Worm (Caenorhabditis elegans): ENCODE measurements around the gene str-144.

Gene str-144

DNA sequence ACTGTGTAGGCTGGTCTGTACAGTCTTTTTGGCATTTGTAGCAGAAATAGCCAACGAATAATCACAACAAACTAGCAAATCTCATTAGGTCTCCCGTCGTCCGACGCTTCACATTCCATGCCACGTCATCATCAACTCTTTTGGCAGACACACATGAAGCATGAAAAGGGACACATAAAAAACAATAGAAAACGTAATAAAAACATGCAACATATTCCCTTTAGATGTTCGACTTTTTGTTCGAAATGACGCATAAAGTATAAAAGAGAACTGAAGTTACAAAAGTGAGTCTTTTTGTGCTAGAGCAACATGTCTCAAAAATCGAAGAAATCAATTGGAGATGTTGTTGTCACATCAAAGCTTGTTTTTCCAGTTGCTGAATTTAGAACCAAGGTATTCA lies 20.1 kb downstream of the str-144 start, which contains the start of gene sth-1:
Gene sth-1, plus strand, starts transcription at position 301 of the 400 bp plus-strand sequence.
- TF ChIP-seq ceh-18 (tag; optimal IDR thresholded peaks at IDR 0.05) = no peak
- TF ChIP-seq npax-4 (tag; optimal IDR thresholded peaks at IDR 0.05) = no peak
- no peak for TF ChIP-seq pros-1 (tag; optimal IDR thresholded peaks at IDR 0.05)
- no peak for TF ChIP-seq ceh-19 (GFP tag; optimal IDR thresholded peaks at IDR 0.05)
- no peak for TF ChIP-seq nhr-11 (tag; optimal IDR thresholded peaks at IDR 0.05)
- no peak for TF ChIP-seq ceh-6 (GFP tag; optimal IDR thresholded peaks at IDR 0.05)

DNA sequence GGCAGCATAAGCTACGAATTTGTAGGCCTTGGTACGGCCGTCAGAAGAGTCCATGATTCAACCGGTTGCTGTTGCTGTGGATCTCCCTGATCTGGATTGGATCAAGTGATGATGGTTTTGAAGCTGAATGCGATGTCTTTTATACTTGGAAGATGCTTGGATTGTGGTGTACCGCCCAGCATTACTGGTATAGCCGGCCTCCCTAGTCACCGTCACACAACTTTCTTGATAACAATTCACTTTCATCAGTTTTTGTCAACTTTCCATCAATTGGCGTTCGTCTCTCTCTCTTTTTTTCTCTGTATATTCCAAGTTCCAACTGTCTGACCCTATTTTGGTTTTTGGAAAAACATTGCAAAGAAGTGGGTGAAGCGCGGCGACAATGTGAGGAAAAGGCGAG lies 21.1 kb downstream of the str-144 start, which contains the start of gene col-43:
Gene col-43, minus strand, starts transcription at position 101 of the 400 bp plus-strand sequence.
- TF ChIP-seq F13H6.1 (tag; optimal IDR thresholded peaks at IDR 0.05) (no peak), ceh-30 (tag; optimal IDR thresholded peaks at IDR 0.05) (no peak), pax-1 (tag; optimal IDR thresholded peaks at IDR 0.05) (no peak), lin-11 (tag; optimal IDR thresholded peaks at IDR 0.05) (no peak), lim-6 (tag; optimal IDR thresholded peaks at IDR 0.05) (no peak)

DNA sequence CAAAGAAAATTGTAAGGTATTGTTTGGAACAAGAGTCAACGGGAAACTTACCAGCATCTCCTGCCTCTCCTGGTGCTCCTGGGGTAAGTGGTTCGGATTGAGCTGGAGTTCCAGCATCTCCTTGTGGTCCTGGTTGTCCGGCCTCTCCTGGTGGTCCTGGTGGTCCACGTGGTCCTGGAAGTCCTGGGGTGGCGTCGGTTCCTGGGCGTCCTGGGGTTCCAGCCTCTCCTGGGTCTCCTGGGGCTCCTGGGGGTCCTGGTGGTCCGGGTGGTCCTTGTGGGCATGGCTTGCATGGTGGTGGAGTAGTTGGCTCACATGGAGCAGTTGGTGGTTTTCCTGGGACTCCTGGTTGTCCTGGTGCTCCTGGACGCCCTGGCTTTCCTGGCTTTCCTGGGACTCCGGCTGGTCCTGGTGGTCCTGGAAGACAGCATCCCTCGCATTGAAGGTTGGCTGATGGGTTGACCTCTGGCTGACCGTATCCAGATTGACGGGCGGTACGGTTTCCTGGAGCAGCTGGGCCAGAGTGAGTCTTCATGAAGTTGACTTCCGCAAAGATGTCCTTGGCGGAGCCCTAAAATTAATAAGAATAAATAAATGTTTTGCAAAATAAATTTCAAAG lies 21.8 kb downstream of the str-144 start:
- TF ChIP-seq che-1 (tag; optimal IDR thresholded peaks at IDR 0.05) (no peak), dmd-4 (tag; optimal IDR thresholded peaks at IDR 0.05; ENCODE audit: borderline replicate concordance) (peak; percentile 14), dve-1 (tag; optimal IDR thresholded peaks at IDR 0.05) (no peak), hlh-30 (tag; optimal IDR thresholded peaks at IDR 0.05; ENCODE audit: insufficient read depth) (no peak), ceh-24 (tag; optimal IDR thresholded peaks at IDR 0.05) (no peak), zip-5 (tag; optimal IDR thresholded peaks at IDR 0.05) (no peak), elt-4 (tag; optimal IDR thresholded peaks at IDR 0.05) (peak; percentile 74), pha-2 (tag; optimal IDR thresholded peaks at IDR 0.05) (no peak), ceh-30 (tag; optimal IDR thresholded peaks at IDR 0.05) (no peak), sox-4 (tag; optimal IDR thresholded peaks at IDR 0.05) (no peak), eyg-1 (tag; optimal IDR thresholded peaks at IDR 0.05) (no peak)

DNA sequence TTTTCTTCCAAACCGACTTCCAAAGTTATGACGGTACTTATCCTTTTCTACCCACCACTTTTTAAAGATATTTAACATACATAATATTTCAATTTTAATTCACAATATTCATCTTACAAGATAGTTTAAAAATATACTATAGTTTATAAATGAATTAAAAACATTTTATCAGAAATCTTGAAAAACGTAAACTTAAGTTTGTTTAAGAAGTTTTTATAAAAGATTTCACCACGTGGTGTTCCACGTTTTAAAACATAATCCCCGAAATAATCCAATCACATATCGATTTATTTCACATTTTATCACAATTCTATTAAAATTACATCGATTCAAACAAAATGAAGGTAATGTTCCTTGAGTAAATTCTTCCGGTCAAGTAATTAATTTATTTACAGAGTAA lies 25.2 kb downstream of the str-144 start, which contains the start of gene ZC513.3:
Gene ZC513.3, plus strand, starts transcription at position 301 of the 400 bp plus-strand sequence.
- TF ChIP-seq tbx-7 (tag; optimal IDR thresholded peaks at IDR 0.05) = no peak
- no peak for TF ChIP-seq ceh-24 (tag; optimal IDR thresholded peaks at IDR 0.05)
- TF ChIP-seq pag-3 (tag; optimal IDR thresholded peaks at IDR 0.05; ENCODE audit: borderline replicate concordance) = no peak
- no peak for TF ChIP-seq hlh-8 (tag; optimal IDR thresholded peaks at IDR 0.05)
- no peak for TF ChIP-seq nhr-11 (tag; optimal IDR thresholded peaks at IDR 0.05)
- no peak for TF ChIP-seq ceh-48 (tag; optimal IDR thresholded peaks at IDR 0.05)
- TF ChIP-seq mec-3 (tag; optimal IDR thresholded peaks at IDR 0.05; ENCODE audit: borderline replicate concordance) = no peak
- TF ChIP-seq nhr-232 (tag; optimal IDR thresholded peaks at IDR 0.05) = no peak
- no peak for TF ChIP-seq pax-1 (tag; optimal IDR thresholded peaks at IDR 0.05)

DNA sequence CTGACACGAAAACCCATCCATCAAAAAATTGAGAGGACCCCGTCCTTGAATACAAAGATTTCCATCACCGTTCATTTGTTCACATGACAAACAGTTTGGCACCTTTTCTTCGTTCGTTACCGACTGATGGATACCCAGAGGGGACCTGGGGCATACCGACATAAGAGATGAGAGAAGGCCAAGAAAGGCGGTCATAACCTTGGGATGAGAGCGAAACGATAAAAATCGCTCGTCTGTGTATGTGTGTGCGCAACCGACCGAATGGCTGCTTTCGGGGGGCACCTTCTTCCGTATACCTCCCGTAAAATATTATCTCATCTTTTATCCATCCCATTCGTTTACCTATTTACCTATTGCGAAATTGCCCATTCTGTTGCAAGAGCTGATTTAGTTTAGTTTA lies 27.0 kb downstream of the str-144 start:
- TF ChIP-seq unc-3 (GFP tag; conservative IDR thresholded peaks at IDR 0.05) (no peak), unc-3 (tag; optimal IDR thresholded peaks at IDR 0.05) (no peak), pha-2 (tag; optimal IDR thresholded peaks at IDR 0.05) (no peak), eyg-1 (tag; optimal IDR thresholded peaks at IDR 0.05) (no peak), elt-2 (tag; optimal IDR thresholded peaks at IDR 0.05) (no peak), syd-9 (tag; optimal IDR thresholded peaks at IDR 0.05) (no peak), tbx-7 (tag; optimal IDR thresholded peaks at IDR 0.05) (no peak), ceh-30 (tag; optimal IDR thresholded peaks at IDR 0.05) (no peak), unc-86 (tag; optimal IDR thresholded peaks at IDR 0.05) (no peak), pha-4 (tag; optimal IDR thresholded peaks at IDR 0.05) (no peak), pat-9 (tag; optimal IDR thresholded peaks at IDR 0.05) (no peak)

Measured in whole organism, late embryonic.